Fruit fly (Drosophila melanogaster) whole organism, embryonic: ENCODE results near the gene CG7333.

Experiments
- Atf6 ChIP-seq: fragments of 200-800 bp; sonication (Bioruptor generic); IDR thresholded peaks from 2 replicates; pipeline ENCODE4 v1.3.6; 2022; ENCODE audit warnings: missing biosample characterization, missing genetic modification characterization
- CG11456 ChIP-seq: fragments of 200-800 bp; sonication (Bioruptor generic); IDR thresholded peaks from 3 replicates; pipeline ENCODE4 v1.3.6; 2022; ENCODE audit warnings: missing biosample characterization, missing genetic modification characterization
- CG12659 ChIP-seq: fragments of 200-800 bp; sonication (Bioruptor generic); optimal IDR thresholded peaks from 3 replicates; lab custom pipeline; 2017; ENCODE audit warnings: mild to moderate bottlenecking, missing biosample characterization, missing genetic modification reagents, missing genetic modification characterization
- CG15601 ChIP-seq: fragments of 200-800 bp; sonication (Bioruptor generic); optimal IDR thresholded peaks from 3 replicates; lab custom pipeline; 2019; ENCODE audit warnings: missing biosample characterization, mild to moderate bottlenecking, missing genetic modification characterization, moderate library complexity
- CG16779 ChIP-seq: fragments of 200-800 bp; sonication (Bioruptor generic); IDR thresholded peaks from 2 replicates; pipeline ENCODE4 v1.3.6; 2022; ENCODE audit warnings: missing biosample characterization, missing genetic modification characterization
- CG18011 ChIP-seq: fragments of 200-800 bp; sonication (Bioruptor generic); optimal IDR thresholded peaks from 2 replicates; lab custom pipeline; 2017; ENCODE audit warnings: missing biosample characterization, missing genetic modification characterization, mild to moderate bottlenecking, moderate library complexity, missing genotype
- CG2120 ChIP-seq: fragments of 200-800 bp; sonication (Bioruptor generic); optimal IDR thresholded peaks from 3 replicates; lab custom pipeline; 2016; ENCODE audit warnings: missing biosample characterization, missing genetic modification characterization
- CG2875 ChIP-seq: fragments of 200-800 bp; sonication (Bioruptor generic); optimal IDR thresholded peaks from 2 replicates; lab custom pipeline; 2017; ENCODE audit warnings: missing biosample characterization, mild to moderate bottlenecking, missing genetic modification characterization, missing genetic modification reagents
- CG31388 ChIP-seq: fragments of 200-800 bp; sonication (Bioruptor generic); optimal IDR thresholded peaks from 2 replicates; lab custom pipeline; 2016; ENCODE audit warnings: missing biosample characterization, missing genetic modification characterization
- CG3163 ChIP-seq: fragments of 200-800 bp; sonication (Bioruptor generic); optimal IDR thresholded peaks from 3 replicates; lab custom pipeline; 2016; ENCODE audit warnings: missing biosample characterization, missing genetic modification characterization
- CG3281 ChIP-seq: fragments of 200-800 bp; sonication (Bioruptor generic); optimal IDR thresholded peaks from 3 replicates; lab custom pipeline; 2017; ENCODE audit warnings: missing biosample characterization, mild to moderate bottlenecking, missing genetic modification characterization
- CG33557 ChIP-seq: fragments of 200-800 bp; sonication (Bioruptor generic); optimal IDR thresholded peaks from 2 replicates; lab custom pipeline; 2019; ENCODE audit warnings: missing biosample characterization, mild to moderate bottlenecking, missing genetic modification characterization, moderate library complexity
- CG34422 ChIP-seq: fragments of 200-800 bp; sonication (Bioruptor generic); IDR thresholded peaks from 3 replicates; pipeline ENCODE4 v1.3.6; 2022; ENCODE audit warnings: missing biosample characterization, missing genetic modification characterization
- CG42726 ChIP-seq: fragments of 200-800 bp; sonication (Bioruptor generic); IDR thresholded peaks from 2 replicates; pipeline ENCODE4 v1.3.6; 2022; ENCODE audit warnings: missing biosample characterization, missing genetic modification characterization; ENCODE audit not compliant: partially characterized antibody
- CG43689 ChIP-seq: fragments of 200-800 bp; sonication (Bioruptor generic); IDR thresholded peaks from 2 replicates; pipeline ENCODE4 v1.3.6; 2022; ENCODE audit warnings: missing biosample characterization, missing genetic modification characterization
- CG6683 ChIP-seq: fragments of 200-800 bp; sonication (Bioruptor generic); optimal IDR thresholded peaks from 2 replicates; lab custom pipeline; 2017; ENCODE audit warnings: missing biosample characterization, mild to moderate bottlenecking, missing genetic modification characterization, missing genetic modification reagents
- CG6791 ChIP-seq: fragments of 200-800 bp; sonication (Bioruptor generic); IDR thresholded peaks from 3 replicates; pipeline ENCODE4 v1.3.6; 2022; ENCODE audit warnings: missing biosample characterization, missing genetic modification characterization; ENCODE audit not compliant: partially characterized antibody
- CG7839 ChIP-seq: fragments of 200-800 bp; sonication (Bioruptor generic); optimal IDR thresholded peaks from 3 replicates; lab custom pipeline; 2018; ENCODE audit warnings: missing biosample characterization, mild to moderate bottlenecking, missing genetic modification characterization, moderate library complexity
- CG8924 ChIP-seq: fragments of 200-800 bp; optimal IDR thresholded peaks from 3 replicates; lab custom pipeline; 2019; ENCODE audit warnings: missing biosample characterization, mild to moderate bottlenecking, missing genetic modification characterization, moderate library complexity
- CG9727 ChIP-seq: fragments of 200-800 bp; sonication (Bioruptor generic); optimal IDR thresholded peaks from 3 replicates; lab custom pipeline; 2017; ENCODE audit warnings: missing biosample characterization, mild to moderate bottlenecking, missing genetic modification characterization
- CoRest ChIP-seq: fragments of 200-800 bp; sonication (Bioruptor generic); optimal IDR thresholded peaks from 3 replicates; lab custom pipeline; 2018; ENCODE audit warnings: missing biosample characterization, mild to moderate bottlenecking, missing genetic modification characterization, moderate library complexity
- Dip3 ChIP-seq: fragments of 200-800 bp; sonication (Bioruptor generic); optimal IDR thresholded peaks from 3 replicates; lab custom pipeline; 2016; ENCODE audit warnings: missing biosample characterization, missing genetic modification characterization
- HLH3B ChIP-seq: fragments of 200-800 bp; sonication (Bioruptor generic); IDR thresholded peaks from 2 replicates; pipeline ENCODE4 v1.3.6; 2022; ENCODE audit warnings: missing biosample characterization, missing genetic modification characterization
- Med ChIP-seq: fragments of 200-800 bp; sonication (Bioruptor generic); peaks from one replicate; lab custom pipeline; 2016; ENCODE audit warnings: missing biosample characterization, missing genetic modification characterization, mild to moderate bottlenecking, inconsistent platforms, moderate library complexity
- Nf-YC ChIP-seq: fragments of 200-800 bp; optimal IDR thresholded peaks from 3 replicates; lab custom pipeline; 2019; ENCODE audit warnings: missing biosample characterization, mild to moderate bottlenecking, missing genetic modification characterization, moderate library complexity
- Oaz ChIP-seq: fragments of 200-800 bp; sonication (Bioruptor generic); IDR thresholded peaks from 2 replicates; pipeline ENCODE4 v1.3.6; 2022; ENCODE audit warnings: missing biosample characterization, missing genetic modification characterization
- Side ChIP-seq: fragments of 200-800 bp; sonication (Bioruptor generic); optimal IDR thresholded peaks from 2 replicates; lab custom pipeline; 2016; ENCODE audit warnings: missing biosample characterization, missing genetic modification characterization
- Sry-δ ChIP-seq: fragments of 200-800 bp; sonication (Bioruptor generic); optimal IDR thresholded peaks from 2 replicates; lab custom pipeline; 2016; ENCODE audit warnings: missing biosample characterization, missing genetic modification characterization
- TFAM ChIP-seq: fragments of 200-800 bp; sonication (Bioruptor generic); optimal IDR thresholded peaks from 2 replicates; lab custom pipeline; 2017; ENCODE audit warnings: missing biosample characterization, missing genetic modification characterization, inconsistent platforms
- Taf1 ChIP-seq: fragments of 200-800 bp; sonication (Bioruptor generic); IDR thresholded peaks from 2 replicates; pipeline ENCODE4 v1.3.6; 2022; ENCODE audit warnings: missing biosample characterization, missing genetic modification characterization
- YL-1 ChIP-seq: fragments of 200-800 bp; sonication (Bioruptor generic); optimal IDR thresholded peaks from 3 replicates; lab custom pipeline; 2017; ENCODE audit warnings: missing biosample characterization, mild to moderate bottlenecking, missing genetic modification characterization
- aop ChIP-seq: fragments of 200-800 bp; sonication (Bioruptor generic); IDR thresholded peaks from 2 replicates; pipeline ENCODE4 v1.3.6; 2022; ENCODE audit warnings: missing biosample characterization, missing genetic modification characterization
- cato ChIP-seq: fragments of 200-800 bp; sonication (Bioruptor generic); optimal IDR thresholded peaks from 2 replicates; lab custom pipeline; 2016; ENCODE audit warnings: missing biosample characterization, missing genetic modification characterization, borderline replicate concordance
- chinmo ChIP-seq: fragments of 200-800 bp; sonication (Bioruptor generic); IDR thresholded peaks from 4 replicates; pipeline ENCODE4 v1.3.6; 2022; ENCODE audit warnings: missing biosample characterization, missing genetic modification characterization; ENCODE audit not compliant: partially characterized antibody
- chm ChIP-seq: fragments of 200-800 bp; sonication (Bioruptor generic); IDR thresholded peaks from 2 replicates; pipeline ENCODE4 v1.3.6; 2022; ENCODE audit warnings: missing biosample characterization, missing genetic modification characterization
- croc ChIP-seq: fragments of 200-800 bp; sonication (Bioruptor generic); conservative IDR thresholded peaks from 3 replicates; pipeline ENCODE4 v1.3.6; 2022; ENCODE audit warnings: missing biosample characterization, missing genetic modification characterization
- disco-r ChIP-seq: fragments of 200-800 bp; sonication (Bioruptor generic); optimal IDR thresholded peaks from 2 replicates; lab custom pipeline; 2016; ENCODE audit warnings: missing biosample characterization, missing genetic modification characterization
- fd64A ChIP-seq: fragments of 200-800 bp; sonication (Bioruptor generic); optimal IDR thresholded peaks from 3 replicates; lab custom pipeline; 2018; ENCODE audit warnings: missing biosample characterization, mild to moderate bottlenecking, missing genetic modification characterization
- klu ChIP-seq: fragments of 200-800 bp; sonication (Bioruptor generic); IDR thresholded peaks from 2 replicates; pipeline ENCODE4 v1.3.6; 2022; ENCODE audit warnings: missing biosample characterization, missing genetic modification characterization
- peb ChIP-seq: fragments of 200-800 bp; sonication (Bioruptor generic); IDR thresholded peaks from 2 replicates; pipeline ENCODE4 v1.3.6; 2022; ENCODE audit warnings: missing biosample characterization, missing genetic modification characterization
- pho ChIP-seq: fragments of 200-800 bp; sonication (Bioruptor generic); optimal IDR thresholded peaks from 2 replicates; lab custom pipeline; 2016; ENCODE audit warnings: missing biosample characterization, missing genetic modification characterization
- scrt ChIP-seq: fragments of 200-800 bp; sonication (Bioruptor generic); optimal IDR thresholded peaks from 2 replicates; lab custom pipeline; 2018; ENCODE audit warnings: missing biosample characterization, mild to moderate bottlenecking, missing genetic modification characterization, moderate library complexity
- shn ChIP-seq: fragments of 200-800 bp; sonication (Bioruptor generic); optimal IDR thresholded peaks from 3 replicates; lab custom pipeline; 2016; ENCODE audit warnings: missing biosample characterization, missing genetic modification characterization
- sima ChIP-seq: fragments of 200-800 bp; sonication (Bioruptor generic); optimal IDR thresholded peaks from 2 replicates; lab custom pipeline; 2016; ENCODE audit warnings: missing biosample characterization, missing genetic modification characterization
- tll ChIP-seq, 2 experiments: fragments of 200-800 bp in 1 of 2; fragments of >200 bp in 1 of 2; sonication (Bioruptor generic) in 1 of 2; optimal IDR thresholded peaks; 2 replicates each; lab custom pipeline; 2017 to 2019; ENCODE audit warnings: missing biosample characterization in 2 of 2, missing genetic modification characterization in 2 of 2, mild to moderate bottlenecking in 1 of 2, moderate library complexity in 1 of 2
- usp ChIP-seq: fragments of >200 bp; optimal IDR thresholded peaks from 2 replicates; lab custom pipeline; 2017; ENCODE audit warnings: missing biosample characterization, missing genetic modification characterization
- wdn ChIP-seq: fragments of 200-800 bp; sonication (Bioruptor generic); IDR thresholded peaks from 2 replicates; pipeline ENCODE4 v1.3.6; 2022; ENCODE audit warnings: missing biosample characterization, missing genetic modification characterization
- zf30C ChIP-seq: fragments of 200-800 bp; sonication (Bioruptor generic); optimal IDR thresholded peaks from 3 replicates; lab custom pipeline; 2018; ENCODE audit warnings: missing biosample characterization, mild to moderate bottlenecking, missing genetic modification characterization

The CG7333 gene

dm6 chr3R:19644094-19644900 is 43.9 kb downstream of the CG7333 start, which contains the start of gene Vha13 (continued):
- TF ChIP-seq shn (GFP tag; lab: Kevin White, UChicago) (peak; percentile 49), CG9727 (GFP tag; lab: Kevin White, UChicago) (peak; percentile 33), CG43689 (no peak), HLH3B (GFP tag; lab: Robert Waterston, UW) (peak; percentile 38; the same call in 1 of the 2 replicates), CG31388 (no peak), cato (GFP tag; lab: Kevin White, UChicago) (no peak), Taf1 (peak; percentile 58; the same call in 1 of the 2 replicates), chinmo (GFP tag; lab: Robert Waterston, UW) (peak; percentile 70; the same call in 1 of the 4 replicates), CG11456 (peak; percentile 83), fd64A (peak; percentile 44), CG18011 (GFP tag; lab: Kevin White, UChicago) (peak; percentile 98), sima (no peak), CG42726 (GFP tag; lab: Robert Waterston, UW) (peak; percentile 87), pho (peak; percentile 36), CG12659 (peak; percentile 56), CG33557 (no peak), CoRest (tag; lab: Kevin White, UChicago) (peak; percentile 35), croc (0 out of 3 replicates have a peak, but pooled peaks have one; percentile 14), tll (GFP tag; optimal IDR thresholded peaks at IDR 0.05; lab: Kevin White, UChicago) (no peak), scrt (GFP tag; lab: Kevin White, UChicago) (peak; percentile 42), CG3281 (GFP tag; lab: Kevin White, UChicago) (peak; percentile 33), CG3163 (GFP tag; lab: Kevin White, UChicago) (peak; percentile 2), Oaz (GFP tag; lab: Robert Waterston, UW) (no peak), klu (GFP tag; lab: Robert Waterston, UW) (peak; percentile 25; the same call in 1 of the 2 replicates), Sry-δ (peak; percentile 88), peb (GFP tag; lab: Robert Waterston, UW) (peak; percentile 36; the same call in 1 of the 2 replicates), usp (no peak), Side (GFP tag; lab: Kevin White, UChicago) (peak; percentile 34), CG6791 (GFP tag; lab: Robert Waterston, UW) (peak; percentile 82), Dip3 (GFP tag; lab: Kevin White, UChicago) (peak; percentile 23), CG2120 (GFP tag; lab: Kevin White, UChicago) (peak; percentile 58), Atf6 (no peak; the same call in 1 of the 2 replicates), aop (GFP tag; lab: Robert Waterston, UW) (peak; percentile 64; the same call in 1 of the 2 replicates), CG7839 (peak; percentile 5), CG16779 (GFP tag; lab: Robert Waterston, UW) (no peak), CG34422 (GFP tag; lab: Robert Waterston, UW) (peak; percentile 60), CG2875 (GFP tag; lab: Kevin White, UChicago) (no peak), CG8924 (tag; lab: Kevin White, UChicago) (peak; percentile 18), YL-1 (GFP tag; lab: Kevin White, UChicago) (peak; percentile 96), chm (GFP tag; lab: Robert Waterston, UW) (peak; percentile 82), CG15601 (tag; lab: Kevin White, UChicago) (peak; percentile 30), disco-r (GFP tag; lab: Kevin White, UChicago) (peak; percentile 40), Med (GFP tag; lab: Kevin White, UChicago) (peak; percentile 91), CG6683 (GFP tag; lab: Kevin White, UChicago) (peak; percentile 31), wdn (GFP tag; lab: Robert Waterston, UW) (peak; percentile 18; the same call in 1 of the 2 replicates), zf30C (no peak), Nf-YC (tag; lab: Kevin White, UChicago) (peak; percentile 22), TFAM (GFP tag; lab: Kevin White, UChicago) (no peak)
